Fruit fly (Drosophila melanogaster) Kc167 (cell line): ENCODE measurements around the gene CG43450.

ENCODE experiments used
- Myc ChIP-seq: fragments of >200 bp; optimal IDR thresholded peaks from 2 replicates; lab custom pipeline; 2017; ENCODE audit warnings: missing external identifiers
- Sin3A ChIP-seq: fragments of >200 bp; optimal IDR thresholded peaks from 2 replicates; lab custom pipeline; 2018; ENCODE audit warnings: missing external identifiers
- h ChIP-seq: fragments of >200 bp; optimal IDR thresholded peaks from 3 replicates; lab custom pipeline; 2018; ENCODE audit warnings: missing external identifiers
- insv ChIP-seq: fragments of >200 bp; optimal IDR thresholded peaks from 3 replicates; lab custom pipeline; 2018; ENCODE audit warnings: missing external identifiers
- psq ChIP-seq: fragments of >200 bp; optimal IDR thresholded peaks from 2 replicates; lab custom pipeline; 2017; ENCODE audit warnings: missing external identifiers
- ttk ChIP-seq: sonication (Bioruptor generic); optimal IDR thresholded peaks from 2 replicates; lab custom pipeline; 2017; ENCODE audit warnings: missing external identifiers

CG43450 gene

DNA sequence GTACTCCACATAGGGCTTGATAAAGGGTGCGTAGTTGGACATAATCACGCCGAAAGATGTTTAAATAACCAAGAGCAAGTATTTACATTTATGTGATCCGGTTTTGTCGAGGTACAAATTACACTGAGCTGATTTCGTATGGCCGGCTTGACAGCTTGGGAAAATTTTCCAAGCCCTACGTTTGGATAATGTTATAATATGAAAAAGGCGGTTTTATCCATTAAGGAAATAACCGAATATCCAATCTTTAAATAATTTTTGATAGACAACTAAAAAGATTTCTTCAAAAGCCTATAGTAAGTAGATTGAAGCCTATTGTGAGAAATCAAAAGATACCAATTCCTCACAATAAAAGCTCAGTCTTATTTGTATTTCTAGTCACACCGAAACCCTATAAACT lies at the start of gene CG43450, which contains the start of gene eIF3d2:
Gene CG43450, plus strand, starts transcription at position 384 of the 400 bp plus-strand sequence.
Gene eIF3d2, minus strand, starts transcription at position 101 of the 400 bp plus-strand sequence.
- TF ChIP-seq psq: no peak
- TF ChIP-seq h: no peak
- TF ChIP-seq Myc: no peak
- TF ChIP-seq Sin3A: no peak
- no peak for TF ChIP-seq insv (lab: Kevin White, UChicago)
- no peak for TF ChIP-seq ttk (lab: Kevin White, UChicago)

DNA sequence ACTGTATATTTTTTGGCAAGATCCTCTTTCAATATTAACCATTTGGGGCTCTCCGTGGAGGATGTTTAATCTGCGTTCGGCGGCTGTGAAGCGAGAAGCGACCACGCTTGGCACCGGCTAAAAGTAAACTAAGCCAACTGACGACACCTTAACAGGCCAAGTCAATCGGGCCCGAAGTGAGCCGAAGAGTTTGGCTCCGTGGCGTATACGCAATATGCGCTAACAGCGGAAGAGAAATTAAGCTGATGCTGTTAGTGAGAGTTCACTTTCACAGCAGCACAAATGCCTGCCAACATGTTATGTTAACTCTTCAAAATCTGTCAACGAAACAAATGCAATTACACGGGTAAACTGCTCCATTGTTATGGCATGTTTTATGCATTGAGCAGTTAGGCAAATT lies 36.6 kb upstream of the CG43450 start, which contains the start of gene dpr15:
Gene dpr15, minus strand, starts transcription at position 101 of the 400 bp plus-strand sequence.
- TF ChIP-seq Myc (no peak), insv (lab: Kevin White, UChicago) (no peak), h (no peak), psq (no peak), ttk (lab: Kevin White, UChicago) (no peak), Sin3A (no peak)

DNA sequence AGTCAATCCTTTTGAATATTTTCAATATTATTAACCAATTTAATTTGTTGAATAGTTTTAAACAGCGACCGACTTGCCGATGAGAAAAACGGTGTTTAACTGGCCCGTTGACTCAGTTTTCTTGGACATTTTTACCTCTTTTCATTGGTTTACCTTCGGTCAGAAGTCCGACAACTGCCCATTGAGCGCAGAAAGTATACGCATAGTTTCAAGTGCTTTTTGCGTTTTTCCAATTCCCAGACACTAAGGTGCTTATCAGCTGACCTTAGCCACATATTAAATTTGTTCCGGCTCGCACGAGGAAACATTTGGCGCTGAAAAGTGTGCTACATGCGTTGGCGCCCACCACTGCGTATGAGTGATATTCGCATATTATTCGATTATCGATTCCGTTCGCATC lies 29.0 kb upstream of the CG43450 start, which contains the start of gene Cpn:
Gene Cpn, minus strand, starts transcription at position 101 of the 400 bp plus-strand sequence.
- TF ChIP-seq psq: no peak

DNA sequence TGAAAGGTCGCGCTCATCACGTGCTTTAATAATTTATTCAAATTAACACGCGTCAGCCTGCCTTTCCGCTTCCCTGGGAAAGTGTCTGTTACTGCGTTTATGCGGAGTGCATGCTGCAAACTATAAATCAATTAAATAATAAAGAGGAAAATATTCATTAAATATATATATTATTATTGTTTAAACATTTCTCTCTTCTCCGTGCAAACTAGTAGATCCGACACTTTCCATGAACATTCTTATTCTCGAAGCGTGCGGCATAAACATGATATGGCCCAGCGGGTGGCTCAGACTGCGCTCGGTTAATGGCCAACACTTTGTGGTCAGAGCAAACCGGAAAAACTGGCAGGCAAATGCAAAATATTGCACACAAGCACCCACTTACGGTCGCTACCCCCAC lies 26.7 kb upstream of the CG43450 start:
- no peak for TF ChIP-seq ttk (lab: Kevin White, UChicago)
- TF ChIP-seq psq: no peak
- TF ChIP-seq Myc: no peak
- TF ChIP-seq h: no peak
- no peak for TF ChIP-seq insv (lab: Kevin White, UChicago)
- TF ChIP-seq Sin3A: no peak

DNA sequence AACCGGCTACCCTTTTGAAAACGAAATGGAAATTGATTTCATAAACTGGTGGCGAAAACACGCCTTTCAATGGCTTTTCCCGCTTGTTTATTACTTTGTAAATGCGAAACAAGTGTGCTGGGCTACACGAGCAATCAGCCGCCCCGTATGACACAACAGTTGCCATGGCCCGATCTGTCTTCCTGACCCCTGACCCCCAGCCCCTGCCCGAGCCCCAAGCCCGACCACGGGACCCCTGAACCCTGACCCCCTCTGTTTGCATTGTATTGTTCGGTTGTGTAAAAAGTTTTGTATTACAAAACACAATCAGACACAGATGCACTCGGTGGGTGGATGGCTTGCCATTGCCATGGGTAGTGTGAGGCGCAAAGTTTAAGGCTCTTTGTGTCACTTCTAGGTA lies 9.5 kb upstream of the CG43450 start:
- TF ChIP-seq h (no peak), Myc (no peak), psq (no peak), ttk (lab: Kevin White, UChicago) (no peak)

DNA sequence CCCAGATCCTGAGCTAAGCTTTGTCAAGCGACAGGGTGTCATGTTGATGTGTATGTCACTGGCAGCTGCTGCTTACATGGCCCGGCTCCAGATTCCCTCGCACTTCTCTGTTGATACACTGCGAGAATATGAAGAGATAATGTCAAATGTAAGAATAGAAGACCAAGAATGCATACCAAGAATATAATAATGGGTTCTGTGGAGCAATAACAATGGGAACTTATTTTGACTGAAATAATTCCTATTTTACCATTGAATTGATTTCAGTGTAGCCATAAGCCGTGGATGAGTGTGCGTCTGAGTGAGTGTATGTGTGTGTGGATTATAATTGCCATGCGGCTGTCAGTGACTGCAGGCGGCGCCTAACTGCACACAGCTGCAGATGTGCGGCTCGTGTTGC lies 1.0 kb downstream of the CG43450 start:
- TF ChIP-seq psq (no peak), Myc (no peak), ttk (lab: Kevin White, UChicago) (no peak), Sin3A (no peak), insv (lab: Kevin White, UChicago) (no peak), h (no peak)

DNA sequence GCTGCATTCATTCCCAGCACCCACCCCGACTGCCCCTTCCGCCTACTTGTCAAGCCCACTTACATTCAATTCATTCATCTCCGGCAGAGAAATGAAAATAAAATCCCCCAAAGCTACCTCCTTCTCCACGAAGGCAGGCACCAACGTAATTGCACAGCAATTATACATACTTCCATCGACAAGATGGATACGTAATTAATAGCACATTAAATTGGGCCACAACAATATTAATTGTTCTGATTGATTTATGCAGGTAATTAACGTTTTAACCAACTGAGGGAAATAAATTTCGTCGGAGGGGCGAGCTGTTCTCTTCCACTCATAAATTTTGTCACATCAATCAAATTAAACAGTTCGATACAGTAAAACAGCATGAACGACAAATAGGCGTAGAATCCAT lies 2.5 kb downstream of the CG43450 start, which contains the start of gene Adk1:
Gene Adk1, plus strand, starts transcription at position 301 of the 400 bp plus-strand sequence.
- TF ChIP-seq Sin3A (no peak), psq (no peak), insv (lab: Kevin White, UChicago) (no peak), Myc (no peak), h (no peak)

DNA sequence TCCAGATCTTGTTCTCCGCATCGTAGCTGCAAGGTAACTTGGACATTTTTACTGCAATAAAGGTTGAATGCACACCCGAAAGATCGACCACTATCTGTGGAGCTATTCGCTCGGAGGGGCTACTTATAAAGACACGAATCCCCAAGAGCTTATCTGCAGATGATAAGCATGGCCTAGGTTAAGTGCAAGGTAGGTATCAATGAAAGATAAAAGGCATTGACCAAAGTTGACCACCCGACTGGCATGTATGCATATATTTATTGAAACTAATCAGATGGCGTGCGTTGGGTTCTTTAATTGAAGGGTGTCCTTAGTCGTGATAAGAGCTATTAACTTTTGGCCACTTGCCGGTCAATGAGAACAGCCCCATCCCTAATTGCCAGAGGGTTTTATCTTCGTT lies 15.2 kb downstream of the CG43450 start, which contains the start of gene CG4830:
Gene CG4830, minus strand, starts transcription at position 101 of the 400 bp plus-strand sequence.
- TF ChIP-seq ttk (lab: Kevin White, UChicago): no peak
- no peak for TF ChIP-seq psq
- TF ChIP-seq insv (lab: Kevin White, UChicago): no peak
- TF ChIP-seq h: no peak
- no peak for TF ChIP-seq Sin3A

DNA sequence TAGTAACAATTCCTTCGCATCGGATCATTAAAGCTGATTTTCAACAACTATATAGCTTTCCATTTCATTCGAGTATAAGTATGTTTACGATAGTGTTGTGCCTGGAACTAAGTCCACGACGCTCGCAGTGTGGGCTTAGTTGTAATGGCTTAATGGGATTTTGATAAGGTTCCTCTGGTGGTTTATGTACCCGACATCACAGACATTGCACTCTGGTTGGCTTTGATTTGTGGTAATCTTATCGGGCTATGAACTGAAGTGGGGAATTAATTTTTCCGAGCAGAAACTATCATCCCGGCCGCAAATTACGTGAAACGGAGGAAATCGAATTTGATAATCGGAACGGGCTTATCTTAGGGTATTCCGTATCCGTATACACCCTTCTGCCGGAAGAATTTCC lies 16.5 kb downstream of the CG43450 start:
- TF ChIP-seq ttk (lab: Kevin White, UChicago) (no peak), psq (no peak), h (no peak), Myc (no peak), Sin3A (no peak), insv (lab: Kevin White, UChicago) (no peak)

DNA sequence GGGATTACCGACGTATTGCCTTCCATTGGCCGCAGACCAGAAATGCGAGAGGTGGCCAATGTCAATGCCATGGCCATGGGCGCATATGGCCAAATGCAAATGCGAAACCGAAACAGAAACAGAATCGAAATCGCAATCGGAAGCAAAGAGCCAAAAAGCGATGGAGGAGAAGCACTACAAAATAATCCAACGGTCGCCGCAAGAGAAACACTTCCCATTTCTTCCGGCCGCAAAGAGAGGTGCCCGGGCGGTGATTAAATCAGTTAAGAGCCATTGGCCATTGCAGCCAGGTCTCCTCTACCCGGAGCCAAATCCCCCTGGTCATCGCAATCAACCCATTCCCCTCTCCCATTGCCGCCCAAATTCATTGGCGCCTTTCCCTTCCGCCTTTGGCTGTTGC lies 19.1 kb downstream of the CG43450 start, which contains the start of gene CG14742:
Gene CG14742, plus strand, starts transcription at position 301 of the 400 bp plus-strand sequence.
- no peak for TF ChIP-seq Myc
- no peak for TF ChIP-seq insv (lab: Kevin White, UChicago)
- TF ChIP-seq h: no peak
- no peak for TF ChIP-seq Sin3A
- no peak for TF ChIP-seq psq
- no peak for TF ChIP-seq ttk (lab: Kevin White, UChicago)

DNA sequence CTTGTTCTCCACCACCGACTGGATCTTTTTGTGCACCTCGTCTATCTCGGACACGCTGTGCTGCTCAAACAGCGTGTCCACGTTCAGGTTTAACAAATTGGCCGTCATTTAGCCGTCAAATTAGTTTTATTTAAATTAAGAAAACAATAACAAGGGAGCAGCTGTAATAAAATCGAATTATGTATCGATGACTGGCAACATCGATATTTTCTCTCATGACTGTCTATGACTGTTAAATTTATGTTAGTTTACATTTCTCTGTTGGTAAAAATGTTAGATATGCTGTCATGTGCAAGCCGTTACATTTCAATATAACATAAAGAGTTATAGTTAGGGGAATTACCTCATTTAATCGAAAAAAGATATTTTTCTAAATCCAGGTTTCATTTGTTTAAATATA lies 24.4 kb downstream of the CG43450 start, which contains the start of gene Cog1:
Gene Cog1, minus strand, starts transcription at position 190 of the 400 bp plus-strand sequence.
- TF ChIP-seq h (no peak), insv (lab: Kevin White, UChicago) (no peak), Sin3A (no peak), psq (no peak), Myc (no peak), ttk (lab: Kevin White, UChicago) (no peak)

DNA sequence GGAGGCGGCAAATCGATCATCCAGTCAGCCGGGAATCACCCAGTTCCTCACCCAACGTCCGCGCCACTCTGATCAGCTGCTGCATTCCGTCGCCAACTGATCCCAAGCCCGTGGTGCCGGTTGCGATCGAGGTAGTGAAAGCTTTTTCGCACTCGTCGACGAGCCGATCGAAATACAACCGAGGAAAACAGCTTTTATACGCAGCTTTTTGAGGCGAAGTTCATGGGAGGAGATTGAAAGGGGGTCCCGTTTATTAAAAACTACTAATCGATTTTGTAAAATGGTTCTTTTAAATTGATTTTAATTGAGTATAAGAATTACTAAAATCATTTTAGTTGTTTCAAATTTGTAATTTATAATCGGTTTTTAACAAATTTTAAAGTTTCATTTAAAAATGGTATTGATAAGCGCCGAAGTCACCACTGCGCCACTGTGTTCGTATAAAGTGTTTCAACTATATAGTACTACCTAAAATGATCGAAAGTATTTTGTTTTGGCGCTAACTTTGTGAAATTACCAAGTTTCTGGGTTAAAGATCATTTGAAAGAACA lies 26.3 kb downstream of the CG43450 start, which contains the start of gene CG4860:
Gene CG4860, minus strand, starts transcription at position 99 of the 551 bp plus-strand sequence.
- TF ChIP-seq h (no peak), psq (no peak)

DNA sequence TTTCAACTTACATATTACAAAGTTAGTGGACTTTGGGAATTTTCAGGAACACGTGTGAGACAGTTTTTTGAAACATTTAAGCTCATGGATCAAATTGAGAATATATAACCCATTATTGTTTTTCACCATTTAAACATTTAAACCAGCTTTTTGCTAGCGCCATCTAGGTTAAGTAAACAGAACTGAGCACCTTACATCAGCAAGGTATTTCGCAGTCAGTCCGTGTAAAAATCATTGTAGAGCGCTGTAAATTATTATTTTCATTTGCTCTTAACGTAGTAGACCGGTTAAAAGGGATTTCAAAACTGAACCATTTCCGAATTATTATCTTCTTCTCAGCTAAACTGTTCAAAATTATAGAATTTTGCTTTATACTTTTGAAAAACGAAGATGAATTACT lies 27.0 kb downstream of the CG43450 start, which contains the start of gene Rsbp15:
Gene Rsbp15, plus strand, starts transcription at position 295 of the 400 bp plus-strand sequence.
- TF ChIP-seq h (no peak), Sin3A (no peak), Myc (no peak), insv (lab: Kevin White, UChicago) (no peak), ttk (lab: Kevin White, UChicago) (no peak), psq (no peak)

DNA sequence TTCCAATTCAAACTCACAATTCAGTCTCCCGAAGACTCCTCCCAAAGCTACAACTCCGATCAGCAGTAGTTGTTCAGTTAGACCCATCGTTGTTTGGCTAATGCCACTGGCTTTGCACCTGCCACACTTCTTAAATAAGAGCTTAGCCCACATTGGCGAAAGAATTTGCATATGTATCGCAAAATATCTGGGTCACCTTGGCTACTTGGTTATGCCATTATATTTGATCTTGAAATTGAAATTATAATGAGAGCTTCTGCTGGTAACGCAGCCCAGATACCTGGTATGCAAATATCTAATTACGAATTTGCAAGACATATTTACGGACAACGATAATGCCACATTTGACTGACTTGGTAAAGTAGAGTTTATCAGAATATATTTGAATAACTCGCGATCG lies 29.8 kb downstream of the CG43450 start, which contains the start of gene CG17404:
Gene CG17404, minus strand, starts transcription at position 101 of the 400 bp plus-strand sequence.
- TF ChIP-seq Sin3A: no peak
- TF ChIP-seq insv (lab: Kevin White, UChicago): no peak
- TF ChIP-seq Myc: no peak
- no peak for TF ChIP-seq psq
